Fruit fly (Drosophila melanogaster): ENCODE results near the gene RpS5a.

RpS5a gene

DNA sequence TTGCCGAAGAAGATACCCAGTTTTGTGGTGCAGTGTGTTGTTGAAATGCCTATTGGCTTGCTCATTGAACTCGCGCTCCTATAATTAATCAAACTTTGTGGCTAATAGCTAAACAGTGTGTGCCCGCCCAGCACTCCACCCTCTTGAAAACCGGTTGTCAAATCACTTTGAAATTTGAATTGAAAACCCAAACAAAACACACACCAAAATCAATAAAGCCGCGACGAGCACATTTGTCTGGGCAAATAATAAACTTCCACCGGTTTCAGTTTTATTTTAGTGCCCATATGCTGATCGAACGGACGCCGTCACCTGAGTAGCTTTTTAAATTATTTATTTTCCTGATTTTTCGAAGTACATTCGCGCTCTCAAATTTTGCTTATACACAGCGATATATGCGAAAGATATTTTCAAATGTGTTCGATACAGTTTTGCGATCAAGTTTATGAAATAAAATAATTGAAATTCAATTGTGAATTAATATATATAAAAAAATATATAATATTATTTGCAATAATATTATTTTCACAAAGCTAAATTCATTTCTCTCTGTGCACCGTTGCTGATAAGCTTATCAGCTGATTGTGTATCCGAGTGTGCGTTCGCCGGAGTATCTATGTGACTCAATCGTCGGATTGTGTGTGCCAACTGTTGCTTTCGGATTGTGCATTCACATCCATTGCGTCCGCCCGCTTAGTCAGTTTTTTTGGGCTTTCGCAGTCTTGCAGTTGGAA lies 18.2 kb downstream of the RpS5a start (continued):
- peak; percentile 74; the same call in 1 of the 2 replicates for TF ChIP-seq ranshi (GFP tag; IDR thresholded peaks at IDR 0.05)
- no peak for TF ChIP-seq BEAF-32 (GFP tag; optimal IDR thresholded peaks at IDR 0.05)
- peak; percentile 88 for TF ChIP-seq Sox100B (GFP tag; optimal IDR thresholded peaks at IDR 0.05)
- TF ChIP-seq Drgx (GFP tag; IDR thresholded peaks at IDR 0.05) = peak; percentile 57; the same call in 1 of the 2 replicates
- TF ChIP-seq CG4328 (GFP tag; optimal IDR thresholded peaks at IDR 0.05) = peak; percentile 75
- peak; percentile 82 for TF ChIP-seq CG13424 (tag; optimal IDR thresholded peaks at IDR 0.05)
- peak; percentile 72 for TF ChIP-seq odd (GFP tag; optimal IDR thresholded peaks at IDR 0.05)
- TF ChIP-seq Spps (tag; optimal IDR thresholded peaks at IDR 0.05) = peak; percentile 55
- TF ChIP-seq CG14965 (GFP tag; optimal IDR thresholded peaks at IDR 0.05; ENCODE audit: borderline replicate concordance) = no peak
- peak; percentile 86 for TF ChIP-seq Oli (tag; optimal IDR thresholded peaks at IDR 0.05)
- TF ChIP-seq CG8944 (GFP tag; optimal IDR thresholded peaks at IDR 0.05) = no peak
- TF ChIP-seq Meics (GFP tag; optimal IDR thresholded peaks at IDR 0.05) = peak; percentile 88
- TF ChIP-seq CG9215 (GFP tag; IDR thresholded peaks at IDR 0.05) = peak; percentile 68
- TF ChIP-seq CG31224 (GFP tag; IDR thresholded peaks at IDR 0.05) = peak; percentile 66
- no peak for TF ChIP-seq Opbp (GFP tag; IDR thresholded peaks at IDR 0.05; ENCODE audit: partially characterized antibody)
- TF ChIP-seq Fer3 (tag; optimal IDR thresholded peaks at IDR 0.05) = peak; percentile 84
- TF ChIP-seq Hr51 (GFP tag; optimal IDR thresholded peaks at IDR 0.05) = peak in 1 of 2 experiments; percentile 92
- peak; percentile 86 for TF ChIP-seq CG17829 (tag; optimal IDR thresholded peaks at IDR 0.05)
- TF ChIP-seq lmd (GFP tag; IDR thresholded peaks at IDR 0.05) = peak; percentile 74
- TF ChIP-seq Mes4 (GFP tag; optimal IDR thresholded peaks at IDR 0.05) = no peak
- peak; percentile 61 for TF ChIP-seq CG18764 (GFP tag; optimal IDR thresholded peaks at IDR 0.05)
- no peak for TF ChIP-seq btn (GFP tag; optimal IDR thresholded peaks at IDR 0.05)
- no peak for TF ChIP-seq Dp (GFP tag; optimal IDR thresholded peaks at IDR 0.05)
- TF ChIP-seq CG7556 (GFP tag; optimal IDR thresholded peaks at IDR 0.05) = peak; percentile 89
- no peak for TF ChIP-seq Dll (GFP tag; IDR thresholded peaks at IDR 0.05; ENCODE audit: partially characterized antibody)
- TF ChIP-seq aop (GFP tag; IDR thresholded peaks at IDR 0.05) = no peak
- peak; percentile 87 for TF ChIP-seq PHDP (tag; optimal IDR thresholded peaks at IDR 0.05)
- TF ChIP-seq CG1529 (GFP tag; optimal IDR thresholded peaks at IDR 0.05) = peak; percentile 58
- TF ChIP-seq CG17361 (GFP tag; IDR thresholded peaks at IDR 0.05) = peak; percentile 88
- TF ChIP-seq CG14014 (GFP tag; IDR thresholded peaks at IDR 0.05) = peak; percentile 81
- TF ChIP-seq Elba2 (GFP tag; optimal IDR thresholded peaks at IDR 0.05) = no peak
- peak; percentile 62 for TF ChIP-seq CG1024 (GFP tag; IDR thresholded peaks at IDR 0.05)
- TF ChIP-seq CG10209 (GFP tag; optimal IDR thresholded peaks at IDR 0.05) = peak; percentile 84
- TF ChIP-seq gsb-n (tag; optimal IDR thresholded peaks at IDR 0.05) = peak; percentile 86
- TF ChIP-seq ci (GFP tag; IDR thresholded peaks at IDR 0.05) = peak; percentile 84; the same call in 2 of the 3 replicates
- TF ChIP-seq CG7745 (tag; optimal IDR thresholded peaks at IDR 0.05) = no peak
- peak in 1 of 2 experiments; percentile 45 for TF ChIP-seq Pdp1 (GFP tag; optimal IDR thresholded peaks at IDR 0.05)
- peak in 1 of 2 experiments; percentile 52 for TF ChIP-seq crp (GFP tag; optimal IDR thresholded peaks at IDR 0.05)
- TF ChIP-seq CG32767 (GFP tag; IDR thresholded peaks at IDR 0.05) = peak; percentile 82
- TF ChIP-seq CG15073 (GFP tag; optimal IDR thresholded peaks at IDR 0.05) = no peak
- TF ChIP-seq Rx (GFP tag; IDR thresholded peaks at IDR 0.05) = no peak
- no peak for TF ChIP-seq NC2β (GFP tag; optimal IDR thresholded peaks at IDR 0.05)
- TF ChIP-seq nmo (GFP tag; optimal IDR thresholded peaks at IDR 0.05) = peak; percentile 86
- no peak for TF ChIP-seq slp2 (GFP tag; optimal IDR thresholded peaks at IDR 0.05)
- peak; percentile 82 for TF ChIP-seq phol (tag; optimal IDR thresholded peaks at IDR 0.05)
- peak; percentile 76 for TF ChIP-seq CG1233 (GFP tag; optimal IDR thresholded peaks at IDR 0.05)
- no peak for TF ChIP-seq Dip2 (GFP tag; IDR thresholded peaks at IDR 0.05)
- TF ChIP-seq CG7928 (GFP tag; optimal IDR thresholded peaks at IDR 0.05) = peak; percentile 22
- no peak for TF ChIP-seq Kr (GFP tag; optimal IDR thresholded peaks at IDR 0.05)

All from whole organism, embryonic.